Worm (Caenorhabditis elegans) whole organism, mixed stage, embryonic: Measurements from ENCODE around the gene nhr-198.

Source experiments
- hlh-1 ChIP-seq: fragments of 150-350 bp; optimal IDR thresholded peaks from 2 replicates; lab custom pipeline; 2014; ENCODE audit warnings: missing biosample characterization, missing genetic modification reagents, missing genetic modification characterization
- lin-13 ChIP-seq: fragments of 150-350 bp; optimal IDR thresholded peaks from 2 replicates; lab custom pipeline; 2014; ENCODE audit warnings: missing biosample characterization, missing genetic modification characterization
- mab-5 ChIP-seq: fragments of 150-350 bp; optimal IDR thresholded peaks from 2 replicates; lab custom pipeline; 2014; ENCODE audit warnings: missing biosample characterization, missing genetic modification characterization
- nhr-2 ChIP-seq: fragments of 150-350 bp; optimal IDR thresholded peaks from 2 replicates; lab custom pipeline; 2014; ENCODE audit warnings: missing biosample characterization, missing genetic modification characterization
- nhr-237 ChIP-seq: fragments of 150-350 bp; optimal IDR thresholded peaks from 2 replicates; lab custom pipeline; 2014; ENCODE audit warnings: missing biosample characterization, missing genetic modification characterization
- unc-62 ChIP-seq: fragments of 150-350 bp; optimal IDR thresholded peaks from 2 replicates; lab custom pipeline; 2014; ENCODE audit warnings: missing biosample characterization, missing genetic modification reagents, missing genetic modification characterization
- ztf-11 ChIP-seq: fragments of 150-350 bp; optimal IDR thresholded peaks from 2 replicates; lab custom pipeline; 2014; ENCODE audit warnings: missing biosample characterization, missing genetic modification characterization

DNA sequence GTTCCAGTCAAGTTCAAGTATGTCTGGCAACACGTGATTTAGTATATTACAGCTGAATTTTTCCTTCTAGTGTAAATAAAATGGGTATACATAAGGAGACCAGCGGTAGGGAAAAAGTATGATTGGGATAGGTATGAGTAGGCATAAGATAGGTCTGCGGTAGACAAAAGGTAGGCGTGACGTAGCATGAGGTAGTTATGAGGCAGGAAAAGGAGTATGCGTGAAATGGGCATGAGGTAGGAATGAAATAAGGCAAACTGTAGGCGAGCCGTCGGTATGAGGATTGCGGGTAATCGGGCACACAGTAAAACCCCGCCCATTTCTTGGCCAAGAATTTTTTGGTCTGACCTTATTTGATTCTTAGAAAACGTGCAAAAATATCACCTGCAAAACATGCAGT, 27.6 kb downstream of the nhr-198 start:
- TF ChIP-seq lin-13 (tag; lab: Kevin White, UChicago) (no peak), mab-5 (tag; lab: Kevin White, UChicago) (no peak), hlh-1 (tag; lab: Kevin White, UChicago) (no peak), ztf-11 (tag; lab: Kevin White, UChicago) (no peak), nhr-2 (tag; lab: Kevin White, UChicago) (no peak), unc-62 (GFP tag; lab: Kevin White, UChicago) (no peak), nhr-237 (no peak)
